In genomic region chr3L:15826985-15827635, dm6 we compare ENCODE assay signal across 1 fruit fly cellular context.
A peak's percentile ranks its signal among the peaks of the same experiment; 100 is the strongest.
TF ChIP-seq lines count a peak whose summit lies in the region.

No protein-coding gene starts in this region.

TF ChIP-seq in whole organism, embryonic, 481 proteins besides CTCF, POLR2A, EP300 and RAD21 (continued from another document and continues in another):
- TF ChIP-seq hth (optimal IDR thresholded peaks at IDR 0.05; lab: Kevin White, UChicago) = no peak
- peak; percentile 88 for TF ChIP-seq CG6765 (GFP tag; optimal IDR thresholded peaks at IDR 0.05; lab: Kevin White, UChicago)
- TF ChIP-seq CG10274 (GFP tag; optimal IDR thresholded peaks at IDR 0.05; lab: Kevin White, UChicago) = peak; percentile 74
- TF ChIP-seq ATbp (GFP tag; optimal IDR thresholded peaks at IDR 0.05; lab: Kevin White, UChicago) = peak; percentile 62
- peak; percentile 84 for TF ChIP-seq NfI (GFP tag; optimal IDR thresholded peaks at IDR 0.05; lab: Kevin White, UChicago)
- peak; percentile 85 for TF ChIP-seq CG2712 (tag; optimal IDR thresholded peaks at IDR 0.05; lab: Kevin White, UChicago)
- peak; percentile 73 for TF ChIP-seq Neu2 (GFP tag; optimal IDR thresholded peaks at IDR 0.05; lab: Kevin White, UChicago; ENCODE audit: borderline replicate concordance)
- peak; percentile 44 for TF ChIP-seq CG33557 (GFP tag; optimal IDR thresholded peaks at IDR 0.05; lab: Kevin White, UChicago)
- TF ChIP-seq CG13296 (GFP tag; optimal IDR thresholded peaks at IDR 0.05; lab: Kevin White, UChicago) = peak; percentile 87
- TF ChIP-seq CG9609 (GFP tag; optimal IDR thresholded peaks at IDR 0.05; lab: Kevin White, UChicago) = peak; percentile 62
- TF ChIP-seq CG5245 (GFP tag; optimal IDR thresholded peaks at IDR 0.05; lab: Kevin White, UChicago) = peak; percentile 35
- peak in 1 of 2 experiments; percentile 71 for TF ChIP-seq Eip74EF (GFP tag; optimal IDR thresholded peaks at IDR 0.05; lab: Kevin White, UChicago)
- no peak for TF ChIP-seq gfzf (GFP tag; optimal IDR thresholded peaks at IDR 0.05; lab: Kevin White, UChicago)
- TF ChIP-seq pho (GFP tag; optimal IDR thresholded peaks at IDR 0.05; lab: Kevin White, UChicago) = peak; percentile 40
- peak; percentile 23; the same call in 1 of the 3 replicates for TF ChIP-seq B-H1 (GFP tag; IDR thresholded peaks at IDR 0.05; lab: Robert Waterston, UW)
- peak; percentile 63 for TF ChIP-seq her (GFP tag; optimal IDR thresholded peaks at IDR 0.05; lab: Kevin White, UChicago)
- no peak for TF ChIP-seq CG8281 (tag; optimal IDR thresholded peaks at IDR 0.05; lab: Kevin White, UChicago)
- no peak for TF ChIP-seq CG31224 (GFP tag; IDR thresholded peaks at IDR 0.05; lab: Robert Waterston, UW)
- TF ChIP-seq Hand (GFP tag; optimal IDR thresholded peaks at IDR 0.05; lab: Kevin White, UChicago) = peak; percentile 90
- TF ChIP-seq inv (GFP tag; IDR thresholded peaks at IDR 0.05; lab: Robert Waterston, UW; ENCODE audit: partially characterized antibody) = no peak
- TF ChIP-seq CG7372 (GFP tag; IDR thresholded peaks at IDR 0.05; lab: Robert Waterston, UW) = peak; percentile 39
- no peak for TF ChIP-seq ttk (GFP tag; IDR thresholded peaks at IDR 0.05; lab: Robert Waterston, UW)
- TF ChIP-seq CG11247 (GFP tag; IDR thresholded peaks at IDR 0.05; lab: Robert Waterston, UW) = peak; percentile 39; the same call in 1 of the 2 replicates
- no peak for TF ChIP-seq grn (GFP tag; optimal IDR thresholded peaks at IDR 0.05; lab: Kevin White, UChicago)
- TF ChIP-seq chinmo (GFP tag; IDR thresholded peaks at IDR 0.05; lab: Robert Waterston, UW; ENCODE audit: partially characterized antibody) = no peak
- peak; percentile 34 for TF ChIP-seq pros (GFP tag; optimal IDR thresholded peaks at IDR 0.05; lab: Kevin White, UChicago)
- peak; percentile 67 for TF ChIP-seq onecut (GFP tag; IDR thresholded peaks at IDR 0.05; lab: Robert Waterston, UW)
- no peak for TF ChIP-seq oc (tag; optimal IDR thresholded peaks at IDR 0.05; lab: Kevin White, UChicago)
- peak; percentile 60; the same call in 1 of the 2 replicates for TF ChIP-seq lmd (GFP tag; IDR thresholded peaks at IDR 0.05; lab: Robert Waterston, UW)
- peak; percentile 74 for TF ChIP-seq CG6683 (GFP tag; optimal IDR thresholded peaks at IDR 0.05; lab: Kevin White, UChicago)
- no peak for TF ChIP-seq pfk (GFP tag; optimal IDR thresholded peaks at IDR 0.05; lab: Kevin White, UChicago)
- TF ChIP-seq CG10321 (GFP tag; IDR thresholded peaks at IDR 0.05; lab: Robert Waterston, UW) = no peak
- peak; percentile 87 for TF ChIP-seq CG17385 (GFP tag; optimal IDR thresholded peaks at IDR 0.05; lab: Kevin White, UChicago)
- peak; percentile 3 for TF ChIP-seq CG1647 (GFP tag; optimal IDR thresholded peaks at IDR 0.05; lab: Kevin White, UChicago)
- TF ChIP-seq CG12942 (GFP tag; optimal IDR thresholded peaks at IDR 0.05; lab: Kevin White, UChicago) = peak; percentile 30
- no peak for TF ChIP-seq Elba2 (GFP tag; optimal IDR thresholded peaks at IDR 0.05; lab: Kevin White, UChicago)
- peak; percentile 69; the same call in 1 of the 3 replicates for TF ChIP-seq dysf (GFP tag; IDR thresholded peaks at IDR 0.05; lab: Robert Waterston, UW)
- TF ChIP-seq dan (GFP tag; IDR thresholded peaks at IDR 0.05; lab: Robert Waterston, UW) = no peak
- 0 out of 2 replicates have a peak, but pooled peaks have one; percentile 45 for TF ChIP-seq CG13287 (GFP tag; IDR thresholded peaks at IDR 0.05; lab: Robert Waterston, UW; ENCODE audit: partially characterized antibody)
- peak; percentile 78 for TF ChIP-seq NFAT (GFP tag; IDR thresholded peaks at IDR 0.05; lab: Robert Waterston, UW)
- peak; percentile 66 for TF ChIP-seq CG10979 (tag; optimal IDR thresholded peaks at IDR 0.05; lab: Kevin White, UChicago)
- TF ChIP-seq CG1529 (GFP tag; optimal IDR thresholded peaks at IDR 0.05; lab: Kevin White, UChicago) = peak; percentile 41
- peak; percentile 88 for TF ChIP-seq gem (tag; optimal IDR thresholded peaks at IDR 0.05; lab: Kevin White, UChicago)
- no peak; the same call in 2 of the 3 replicates for TF ChIP-seq ase (GFP tag; IDR thresholded peaks at IDR 0.05; lab: Robert Waterston, UW)
- TF ChIP-seq CG12744 (GFP tag; optimal IDR thresholded peaks at IDR 0.05; lab: Kevin White, UChicago) = no peak
- no peak for TF ChIP-seq jigr1 (GFP tag; IDR thresholded peaks at IDR 0.05; lab: Robert Waterston, UW)
- TF ChIP-seq CG17829 (tag; optimal IDR thresholded peaks at IDR 0.05; lab: Kevin White, UChicago) = peak; percentile 79
- peak; percentile 49; the same call in 1 of the 2 replicates for TF ChIP-seq esg (GFP tag; conservative IDR thresholded peaks at IDR 0.05; lab: Robert Waterston, UW)
- TF ChIP-seq CG13624 (GFP tag; optimal IDR thresholded peaks at IDR 0.05; lab: Kevin White, UChicago) = peak; percentile 52
- TF ChIP-seq nau (GFP tag; optimal IDR thresholded peaks at IDR 0.05; lab: Kevin White, UChicago) = peak; percentile 62
- TF ChIP-seq crp (GFP tag; optimal IDR thresholded peaks at IDR 0.05; lab: Kevin White, UChicago) = peak in 1 of 2 experiments; percentile 0
- no peak for TF ChIP-seq usp (GFP tag; optimal IDR thresholded peaks at IDR 0.05; lab: Kevin White, UChicago)
- peak; percentile 88 for TF ChIP-seq CG18619 (GFP tag; optimal IDR thresholded peaks at IDR 0.05; lab: Kevin White, UChicago)
- TF ChIP-seq CG32772 (GFP tag; IDR thresholded peaks at IDR 0.05; lab: Robert Waterston, UW) = 0 out of 2 replicates have a peak, but pooled peaks have one; percentile 10
- peak; percentile 35 for TF ChIP-seq repo (GFP tag; optimal IDR thresholded peaks at IDR 0.05; lab: Kevin White, UChicago)
- TF ChIP-seq ac (GFP tag; optimal IDR thresholded peaks at IDR 0.05; lab: Kevin White, UChicago) = peak; percentile 24
- peak; percentile 27 for TF ChIP-seq NC2β (GFP tag; optimal IDR thresholded peaks at IDR 0.05; lab: Kevin White, UChicago)
- no peak for TF ChIP-seq CG30431 (GFP tag; optimal IDR thresholded peaks at IDR 0.05; lab: Kevin White, UChicago)
- no peak for TF ChIP-seq sisA (GFP tag; IDR thresholded peaks at IDR 0.05; lab: Robert Waterston, UW)
- no peak for TF ChIP-seq Camta (GFP tag; optimal IDR thresholded peaks at IDR 0.05; lab: Kevin White, UChicago)
- TF ChIP-seq hkb (optimal IDR thresholded peaks at IDR 0.05; lab: Kevin White, UChicago) = no peak
- peak; percentile 54 for TF ChIP-seq hkb (GFP tag; IDR thresholded peaks at IDR 0.05; lab: Robert Waterston, UW)
- TF ChIP-seq Fer3 (tag; optimal IDR thresholded peaks at IDR 0.05; lab: Kevin White, UChicago) = peak; percentile 83
- peak; percentile 71 for TF ChIP-seq Asciz (GFP tag; optimal IDR thresholded peaks at IDR 0.05; lab: Kevin White, UChicago)
- TF ChIP-seq crc (GFP tag; optimal IDR thresholded peaks at IDR 0.05; lab: Kevin White, UChicago) = no peak
- TF ChIP-seq Scr (GFP tag; IDR thresholded peaks at IDR 0.05; lab: Robert Waterston, UW; ENCODE audit: partially characterized antibody) = peak; percentile 10; the same call in 1 of the 2 replicates
- TF ChIP-seq CG31388 (GFP tag; optimal IDR thresholded peaks at IDR 0.05; lab: Kevin White, UChicago) = no peak
- TF ChIP-seq Kr (GFP tag; optimal IDR thresholded peaks at IDR 0.05; lab: Kevin White, UChicago) = no peak
- TF ChIP-seq dm (GFP tag; optimal IDR thresholded peaks at IDR 0.05; lab: Kevin White, UChicago) = peak; percentile 43
- no peak for TF ChIP-seq tll (GFP tag; optimal IDR thresholded peaks at IDR 0.05; lab: Kevin White, UChicago)
- TF ChIP-seq Adf1 (GFP tag; IDR thresholded peaks at IDR 0.05; lab: Robert Waterston, UW) = peak; percentile 22; the same call in 1 of the 2 replicates
- no peak for TF ChIP-seq CG8478 (optimal IDR thresholded peaks at IDR 0.05; lab: Kevin White, UChicago)
- peak; percentile 45 for TF ChIP-seq CG15696 (tag; optimal IDR thresholded peaks at IDR 0.05; lab: Kevin White, UChicago)
- peak; percentile 65 for TF ChIP-seq mam (GFP tag; optimal IDR thresholded peaks at IDR 0.05; lab: Kevin White, UChicago)
- TF ChIP-seq CG17359 (tag; optimal IDR thresholded peaks at IDR 0.05; lab: Kevin White, UChicago) = peak; percentile 80
- peak; percentile 92 for TF ChIP-seq CG15269 (tag; optimal IDR thresholded peaks at IDR 0.05; lab: Kevin White, UChicago)
- no peak for TF ChIP-seq CG3726 (GFP tag; IDR thresholded peaks at IDR 0.05; lab: Robert Waterston, UW)
- no peak for TF ChIP-seq hb (GFP tag; IDR thresholded peaks at IDR 0.05; lab: Robert Waterston, UW; ENCODE audit: partially characterized antibody)
- no peak for TF ChIP-seq CG33213 (GFP tag; optimal IDR thresholded peaks at IDR 0.05; lab: Kevin White, UChicago)
- TF ChIP-seq CG18476 (GFP tag; optimal IDR thresholded peaks at IDR 0.05; lab: Kevin White, UChicago) = peak; percentile 53
- peak; percentile 70 for TF ChIP-seq bcd (GFP tag; optimal IDR thresholded peaks at IDR 0.05; lab: Kevin White, UChicago)
- TF ChIP-seq br (optimal IDR thresholded peaks at IDR 0.05; lab: Kevin White, UChicago) = no peak
- peak; percentile 55 for TF ChIP-seq Antp (GFP tag; optimal IDR thresholded peaks at IDR 0.05; lab: Kevin White, UChicago)
- peak; percentile 8; the same call in 1 of the 2 replicates for TF ChIP-seq hbn (GFP tag; IDR thresholded peaks at IDR 0.05; lab: Robert Waterston, UW; ENCODE audit: partially characterized antibody)
- TF ChIP-seq Mes4 (GFP tag; optimal IDR thresholded peaks at IDR 0.05; lab: Kevin White, UChicago) = peak; percentile 1
- TF ChIP-seq CG7556 (GFP tag; optimal IDR thresholded peaks at IDR 0.05; lab: Kevin White, UChicago) = peak; percentile 93
- peak; percentile 73 for TF ChIP-seq tio (GFP tag; optimal IDR thresholded peaks at IDR 0.05; lab: Kevin White, UChicago)
- TF ChIP-seq CG9797 (GFP tag; optimal IDR thresholded peaks at IDR 0.05; lab: Kevin White, UChicago) = no peak
- peak; percentile 91 for TF ChIP-seq CG18599 (GFP tag; optimal IDR thresholded peaks at IDR 0.05; lab: Kevin White, UChicago)
- peak; percentile 40 for TF ChIP-seq HLH54F (GFP tag; optimal IDR thresholded peaks at IDR 0.05; lab: Kevin White, UChicago)
- peak; percentile 76 for TF ChIP-seq sqz (GFP tag; optimal IDR thresholded peaks at IDR 0.05; lab: Kevin White, UChicago)
- no peak for TF ChIP-seq Dip2 (GFP tag; IDR thresholded peaks at IDR 0.05; lab: Robert Waterston, UW)
- TF ChIP-seq slbo (GFP tag; IDR thresholded peaks at IDR 0.05; lab: Robert Waterston, UW) = peak; percentile 61
- TF ChIP-seq Pdp1 (GFP tag; optimal IDR thresholded peaks at IDR 0.05; lab: Kevin White, UChicago) = peak; percentile 26 to 32
- TF ChIP-seq B-H2 (GFP tag; optimal IDR thresholded peaks at IDR 0.05; lab: Kevin White, UChicago) = peak; percentile 90
- TF ChIP-seq klu (GFP tag; IDR thresholded peaks at IDR 0.05; lab: Robert Waterston, UW) = 0 out of 2 replicates have a peak, but pooled peaks have one; percentile 20
- TF ChIP-seq ind (GFP tag; optimal IDR thresholded peaks at IDR 0.05; lab: Kevin White, UChicago) = peak; percentile 74
- TF ChIP-seq CG4328 (GFP tag; optimal IDR thresholded peaks at IDR 0.05; lab: Kevin White, UChicago) = peak; percentile 90
- peak; percentile 93 for TF ChIP-seq Hmr (GFP tag; optimal IDR thresholded peaks at IDR 0.05; lab: Kevin White, UChicago)
- peak; percentile 47 for TF ChIP-seq CG16815 (GFP tag; optimal IDR thresholded peaks at IDR 0.05; lab: Kevin White, UChicago)
- TF ChIP-seq abd-A (tag; optimal IDR thresholded peaks at IDR 0.05; lab: Kevin White, UChicago) = no peak
- peak in 1 of 2 experiments; percentile 73 for TF ChIP-seq eve (GFP tag; optimal IDR thresholded peaks at IDR 0.05; lab: Kevin White, UChicago)
- TF ChIP-seq fd64A (GFP tag; optimal IDR thresholded peaks at IDR 0.05; lab: Kevin White, UChicago) = no peak
- TF ChIP-seq row (GFP tag; IDR thresholded peaks at IDR 0.05; lab: Robert Waterston, UW) = peak; percentile 53; the same call in 2 of the 3 replicates
- peak; percentile 40; the same call in 2 of the 3 replicates for TF ChIP-seq ken (GFP tag; IDR thresholded peaks at IDR 0.05; lab: Robert Waterston, UW)
- TF ChIP-seq lab (GFP tag; optimal IDR thresholded peaks at IDR 0.05; lab: Kevin White, UChicago) = peak; percentile 91
- TF ChIP-seq CG9215 (GFP tag; IDR thresholded peaks at IDR 0.05; lab: Robert Waterston, UW) = no peak
- TF ChIP-seq wor (GFP tag; IDR thresholded peaks at IDR 0.05; lab: Robert Waterston, UW) = peak; percentile 22; the same call in 1 of the 2 replicates
- peak; percentile 84 for TF ChIP-seq D19A (tag; optimal IDR thresholded peaks at IDR 0.05; lab: Kevin White, UChicago)
- peak; percentile 24 for TF ChIP-seq gsb-n (tag; optimal IDR thresholded peaks at IDR 0.05; lab: Kevin White, UChicago)
- peak; percentile 29 for TF ChIP-seq CG9437 (GFP tag; optimal IDR thresholded peaks at IDR 0.05; lab: Kevin White, UChicago)
- TF ChIP-seq CG15601 (tag; optimal IDR thresholded peaks at IDR 0.05; lab: Kevin White, UChicago) = peak; percentile 75
- no peak for TF ChIP-seq CG8765 (GFP tag; IDR thresholded peaks at IDR 0.05; lab: Robert Waterston, UW)
- TF ChIP-seq Nf-YA (GFP tag; IDR thresholded peaks at IDR 0.05; lab: Robert Waterston, UW) = no peak
- TF ChIP-seq sens (GFP tag; lab: Kevin White, UChicago) = peak; percentile 74
- TF ChIP-seq Hr39 (optimal IDR thresholded peaks at IDR 0.05; lab: Kevin White, UChicago) = no peak
- TF ChIP-seq lbe (GFP tag; optimal IDR thresholded peaks at IDR 0.05; lab: Kevin White, UChicago) = peak; percentile 34
- TF ChIP-seq CG2678 (tag; optimal IDR thresholded peaks at IDR 0.05; lab: Kevin White, UChicago) = peak; percentile 94
- TF ChIP-seq eyg (GFP tag; optimal IDR thresholded peaks at IDR 0.05; lab: Kevin White, UChicago) = peak; percentile 1
- peak; percentile 89 for TF ChIP-seq CG10147 (GFP tag; optimal IDR thresholded peaks at IDR 0.05; lab: Kevin White, UChicago)
- peak; percentile 78 for TF ChIP-seq CG9727 (GFP tag; optimal IDR thresholded peaks at IDR 0.05; lab: Kevin White, UChicago)
- peak; percentile 77 for TF ChIP-seq CG6689 (GFP tag; IDR thresholded peaks at IDR 0.05; lab: Robert Waterston, UW)
- TF ChIP-seq CG6813 (GFP tag; optimal IDR thresholded peaks at IDR 0.05; lab: Kevin White, UChicago) = peak; percentile 76
- peak; percentile 35 for TF ChIP-seq bab2 (GFP tag; optimal IDR thresholded peaks at IDR 0.05; lab: Kevin White, UChicago)
- TF ChIP-seq so (GFP tag; IDR thresholded peaks at IDR 0.05; lab: Robert Waterston, UW) = peak; percentile 29; the same call in 2 of the 3 replicates
- TF ChIP-seq HmgD (GFP tag; optimal IDR thresholded peaks at IDR 0.05; lab: Kevin White, UChicago) = peak; percentile 39
- peak; percentile 37 for TF ChIP-seq Mad (GFP tag; optimal IDR thresholded peaks at IDR 0.05; lab: Kevin White, UChicago)
- peak; percentile 80 for TF ChIP-seq org-1 (GFP tag; optimal IDR thresholded peaks at IDR 0.05; lab: Kevin White, UChicago)
- TF ChIP-seq Doc2 (GFP tag; IDR thresholded peaks at IDR 0.05; lab: Robert Waterston, UW) = no peak
- TF ChIP-seq CG18764 (GFP tag; optimal IDR thresholded peaks at IDR 0.05; lab: Kevin White, UChicago) = no peak
